Worm (Caenorhabditis elegans): ENCODE measurements around the gene F52C12.2.

ce11 chrIV:1970158-1970557 is 16.8 kb downstream of the F52C12.2 start:
- TF ChIP-seq ets-4 (GFP tag; optimal IDR thresholded peaks at IDR 0.05) (no peak), Y56A3A.18 (GFP tag; IDR thresholded peaks at IDR 0.05) (no peak)

All from whole organism, young adult.